Fruit fly (Drosophila melanogaster) whole organism, embryonic: ENCODE measurements around the gene CG14017.

Experiments
- Ada2b ChIP-seq: fragments of 200-800 bp; sonication (Bioruptor generic); IDR thresholded peaks from 2 replicates; pipeline ENCODE4 v1.3.6; 2022; ENCODE audit warnings: missing biosample characterization, missing genetic modification characterization
- Aef1 ChIP-seq: fragments of 200-800 bp; sonication (Bioruptor generic); IDR thresholded peaks from 3 replicates; pipeline ENCODE4 v1.3.6; 2022; ENCODE audit warnings: missing biosample characterization, missing genetic modification characterization
- B-H1 ChIP-seq: fragments of 200-800 bp; sonication (Bioruptor generic); IDR thresholded peaks from 3 replicates; pipeline ENCODE4 v1.3.6; 2022; ENCODE audit warnings: missing biosample characterization, missing genetic modification characterization
- Bgb ChIP-seq: fragments of 200-800 bp; sonication (Bioruptor generic); IDR thresholded peaks from 2 replicates; pipeline ENCODE4 v1.3.6; 2022; ENCODE audit warnings: missing biosample characterization, missing genetic modification characterization; ENCODE audit not compliant: partially characterized antibody
- CG10209 ChIP-seq: fragments of 200-800 bp; sonication (Bioruptor generic); optimal IDR thresholded peaks from 3 replicates; lab custom pipeline; 2017; ENCODE audit warnings: missing biosample characterization, mild to moderate bottlenecking, missing genetic modification characterization, missing genetic modification reagents
- CG10462 ChIP-seq: fragments of 200-800 bp; sonication (Bioruptor generic); optimal IDR thresholded peaks from 2 replicates; lab custom pipeline; 2016; ENCODE audit warnings: missing biosample characterization, missing genetic modification characterization
- CG11504 ChIP-seq: fragments of 200-800 bp; sonication (Bioruptor generic); optimal IDR thresholded peaks from 3 replicates; lab custom pipeline; 2019; ENCODE audit warnings: missing biosample characterization, mild to moderate bottlenecking, missing genetic modification characterization, moderate library complexity
- CG12155 ChIP-seq: fragments of 200-800 bp; sonication (Bioruptor generic); optimal IDR thresholded peaks from 3 replicates; lab custom pipeline; 2016; ENCODE audit warnings: missing biosample characterization, missing genetic modification characterization
- CG12744 ChIP-seq: fragments of 200-800 bp; sonication (Bioruptor generic); optimal IDR thresholded peaks from 2 replicates; lab custom pipeline; 2016; ENCODE audit warnings: missing biosample characterization, missing genetic modification characterization
- CG14710 ChIP-seq: fragments of 200-800 bp; sonication (Bioruptor generic); optimal IDR thresholded peaks from 3 replicates; lab custom pipeline; 2019; ENCODE audit warnings: missing biosample characterization, mild to moderate bottlenecking, missing genetic modification characterization, moderate library complexity
- CG16813 ChIP-seq: fragments of 200-800 bp; sonication (Bioruptor generic); IDR thresholded peaks from 3 replicates; pipeline ENCODE4 v1.3.6; 2022; ENCODE audit warnings: missing biosample characterization, missing genetic modification characterization; ENCODE audit not compliant: partially characterized antibody
- CG17186 ChIP-seq: fragments of 200-800 bp; sonication (Bioruptor generic); optimal IDR thresholded peaks from 3 replicates; lab custom pipeline; 2017; ENCODE audit warnings: missing biosample characterization, missing genetic modification reagents, missing genetic modification characterization
- CG17612 ChIP-seq: fragments of 200-800 bp; sonication (Bioruptor generic); IDR thresholded peaks from 2 replicates; pipeline ENCODE4 v1.3.6; 2022; ENCODE audit warnings: missing biosample characterization, missing genetic modification characterization
- CG18011 ChIP-seq: fragments of 200-800 bp; sonication (Bioruptor generic); optimal IDR thresholded peaks from 2 replicates; lab custom pipeline; 2017; ENCODE audit warnings: missing biosample characterization, missing genetic modification characterization, mild to moderate bottlenecking, moderate library complexity, missing genotype
- CG30431 ChIP-seq: fragments of 200-800 bp; sonication (Bioruptor generic); optimal IDR thresholded peaks from 2 replicates; lab custom pipeline; 2017; ENCODE audit warnings: missing biosample characterization, missing genetic modification characterization
- CG34224 ChIP-seq: fragments of 200-800 bp; sonication (Bioruptor generic); IDR thresholded peaks from 3 replicates; pipeline ENCODE4 v1.3.6; 2022; ENCODE audit warnings: missing biosample characterization, missing genetic modification characterization; ENCODE audit not compliant: partially characterized antibody
- CG4328 ChIP-seq: fragments of 200-800 bp; sonication (Bioruptor generic); optimal IDR thresholded peaks from 3 replicates; lab custom pipeline; 2017; ENCODE audit warnings: missing biosample characterization, missing genetic modification reagents, missing genetic modification characterization
- CG5180 ChIP-seq: fragments of 200-800 bp; sonication (Bioruptor generic); optimal IDR thresholded peaks from 3 replicates; lab custom pipeline; 2017; ENCODE audit warnings: missing biosample characterization, missing genetic modification characterization, mild to moderate bottlenecking, moderate library complexity, missing genetic modification reagents
- CG6689 ChIP-seq: fragments of 200-800 bp; sonication (Bioruptor generic); IDR thresholded peaks from 2 replicates; pipeline ENCODE4 v1.3.6; 2022; ENCODE audit warnings: missing biosample characterization, missing genetic modification characterization
- CG6854 ChIP-seq: fragments of 200-800 bp; sonication (Bioruptor generic); optimal IDR thresholded peaks from 3 replicates; lab custom pipeline; 2017; ENCODE audit warnings: missing biosample characterization, mild to moderate bottlenecking, missing genetic modification characterization
- CG8089 ChIP-seq: fragments of 200-800 bp; sonication (Bioruptor generic); optimal IDR thresholded peaks from 3 replicates; lab custom pipeline; 2016; ENCODE audit warnings: missing biosample characterization, missing genetic modification characterization
- CG9876 ChIP-seq: fragments of 200-800 bp; sonication (Bioruptor generic); optimal IDR thresholded peaks from 2 replicates; lab custom pipeline; 2016; ENCODE audit warnings: missing biosample characterization, missing genetic modification characterization
- Deaf1 ChIP-seq: fragments of 200-800 bp; optimal IDR thresholded peaks from 3 replicates; lab custom pipeline; 2019; ENCODE audit warnings: missing biosample characterization, mild to moderate bottlenecking, missing genetic modification characterization, moderate library complexity
- Dip3 ChIP-seq: fragments of 200-800 bp; sonication (Bioruptor generic); optimal IDR thresholded peaks from 3 replicates; lab custom pipeline; 2016; ENCODE audit warnings: missing biosample characterization, missing genetic modification characterization
- Doc2 ChIP-seq: fragments of 200-800 bp; sonication (Bioruptor generic); IDR thresholded peaks from 2 replicates; pipeline ENCODE4 v1.3.6; 2022; ENCODE audit warnings: missing biosample characterization, missing genetic modification characterization
- Dp ChIP-seq: fragments of 200-800 bp; sonication (Bioruptor generic); optimal IDR thresholded peaks from 2 replicates; lab custom pipeline; 2018; ENCODE audit warnings: missing biosample characterization, mild to moderate bottlenecking, missing genetic modification characterization, moderate library complexity
- E2f2 ChIP-seq: fragments of 200-800 bp; sonication (Bioruptor generic); IDR thresholded peaks from 2 replicates; pipeline ENCODE4 v1.3.6; 2022; ENCODE audit warnings: missing biosample characterization, missing genetic modification characterization
- Fer3 ChIP-seq: fragments of 200-800 bp; sonication (Bioruptor generic); optimal IDR thresholded peaks from 2 replicates; lab custom pipeline; 2018; ENCODE audit warnings: missing biosample characterization, mild to moderate bottlenecking, missing genetic modification characterization, moderate library complexity
- H2.0 ChIP-seq: fragments of 200-800 bp; sonication (Bioruptor generic); IDR thresholded peaks from 2 replicates; pipeline ENCODE4 v1.3.6; 2022; ENCODE audit warnings: missing biosample characterization, missing genetic modification characterization
- Hey ChIP-seq: fragments of 200-800 bp; sonication (Bioruptor generic); optimal IDR thresholded peaks from 3 replicates; lab custom pipeline; 2018; ENCODE audit warnings: missing biosample characterization, mild to moderate bottlenecking, missing genetic modification characterization
- Hmx ChIP-seq: fragments of 200-800 bp; sonication (Bioruptor generic); optimal IDR thresholded peaks from 2 replicates; lab custom pipeline; 2016; ENCODE audit warnings: missing biosample characterization, missing genetic modification characterization
- Hr39 ChIP-seq: fragments of >200 bp; optimal IDR thresholded peaks from 2 replicates; lab custom pipeline; 2017
- Kr ChIP-seq: fragments of 200-800 bp; sonication (Bioruptor generic); optimal IDR thresholded peaks from 2 replicates; lab custom pipeline; 2017; ENCODE audit warnings: missing biosample characterization, mild to moderate bottlenecking, missing genetic modification characterization
- Lim3 ChIP-seq: fragments of 200-800 bp; sonication (Bioruptor generic); IDR thresholded peaks from 2 replicates; pipeline ENCODE4 v1.3.6; 2022; ENCODE audit warnings: missing biosample characterization, missing genetic modification characterization
- Optix ChIP-seq: fragments of 200-800 bp; sonication (Bioruptor generic); IDR thresholded peaks from 3 replicates; pipeline ENCODE4 v1.3.6; 2022; ENCODE audit warnings: missing biosample characterization, missing genetic modification characterization
- Taf1 ChIP-seq: fragments of 200-800 bp; sonication (Bioruptor generic); IDR thresholded peaks from 2 replicates; pipeline ENCODE4 v1.3.6; 2022; ENCODE audit warnings: missing biosample characterization, missing genetic modification characterization
- ato ChIP-seq: fragments of 200-800 bp; sonication (Bioruptor generic); IDR thresholded peaks from 2 replicates; pipeline ENCODE4 v1.3.6; 2022; ENCODE audit warnings: missing biosample characterization, missing genetic modification characterization; ENCODE audit not compliant: partially characterized antibody
- bbx ChIP-seq: fragments of 200-800 bp; sonication (Bioruptor generic); IDR thresholded peaks from 2 replicates; pipeline ENCODE4 v1.3.6; 2022; ENCODE audit warnings: missing biosample characterization, missing genetic modification characterization; ENCODE audit not compliant: partially characterized antibody
- cg ChIP-seq: fragments of 200-800 bp; sonication (Bioruptor generic); optimal IDR thresholded peaks from 3 replicates; lab custom pipeline; 2019; ENCODE audit warnings: missing biosample characterization, mild to moderate bottlenecking, missing genetic modification characterization, moderate library complexity
- dysf ChIP-seq: fragments of 200-800 bp; sonication (Bioruptor generic); IDR thresholded peaks from 3 replicates; pipeline ENCODE4 v1.3.6; 2022; ENCODE audit warnings: missing biosample characterization, missing genetic modification characterization
- fd102C ChIP-seq: fragments of 200-800 bp; sonication (Bioruptor generic); optimal IDR thresholded peaks from 2 replicates; lab custom pipeline; 2018; ENCODE audit warnings: missing biosample characterization, mild to moderate bottlenecking, missing genetic modification characterization, moderate library complexity
- gcm2 ChIP-seq: fragments of 200-800 bp; sonication (Bioruptor generic); optimal IDR thresholded peaks from 2 replicates; lab custom pipeline; 2016; ENCODE audit warnings: missing biosample characterization, missing genetic modification characterization
- ham ChIP-seq: fragments of 200-800 bp; sonication (Bioruptor generic); IDR thresholded peaks from 2 replicates; pipeline ENCODE4 v1.3.6; 2022; ENCODE audit warnings: missing biosample characterization, missing genetic modification characterization
- jumu ChIP-seq: fragments of 200-800 bp; sonication (Bioruptor generic); optimal IDR thresholded peaks from 3 replicates; lab custom pipeline; 2016; ENCODE audit warnings: missing biosample characterization, missing genetic modification characterization
- kay ChIP-seq: fragments of 200-800 bp; sonication (Bioruptor generic); optimal IDR thresholded peaks from 2 replicates; lab custom pipeline; 2016; ENCODE audit warnings: missing biosample characterization, missing genetic modification characterization
- knrl ChIP-seq: fragments of 200-800 bp; sonication (Bioruptor generic); IDR thresholded peaks from 3 replicates; pipeline ENCODE4 v1.3.6; 2022; ENCODE audit warnings: missing biosample characterization, missing genetic modification characterization; ENCODE audit not compliant: partially characterized antibody
- nerfin-2 ChIP-seq: fragments of 200-800 bp; sonication (Bioruptor generic); IDR thresholded peaks from 2 replicates; pipeline ENCODE4 v1.3.6; 2022; ENCODE audit warnings: missing biosample characterization, missing genetic modification characterization; ENCODE audit not compliant: partially characterized antibody
- shn ChIP-seq: fragments of 200-800 bp; sonication (Bioruptor generic); optimal IDR thresholded peaks from 3 replicates; lab custom pipeline; 2016; ENCODE audit warnings: missing biosample characterization, missing genetic modification characterization
- sna ChIP-seq: fragments of 200-800 bp; sonication (Bioruptor generic); IDR thresholded peaks from 2 replicates; pipeline ENCODE4 v1.3.6; 2022; ENCODE audit warnings: missing biosample characterization, missing genetic modification characterization; ENCODE audit not compliant: partially characterized antibody
- tna ChIP-seq: fragments of 200-800 bp; sonication (Bioruptor generic); IDR thresholded peaks from 2 replicates; pipeline ENCODE4 v1.3.6; 2022; ENCODE audit warnings: missing biosample characterization, missing genetic modification characterization; ENCODE audit not compliant: partially characterized antibody
- unpg ChIP-seq: fragments of 200-800 bp; sonication (Bioruptor generic); optimal IDR thresholded peaks from 3 replicates; lab custom pipeline; 2018; ENCODE audit warnings: missing biosample characterization, mild to moderate bottlenecking, missing genetic modification characterization, moderate library complexity
- vnd ChIP-seq: fragments of 200-800 bp; sonication (Bioruptor generic); IDR thresholded peaks from 3 replicates; pipeline ENCODE4 v1.3.6; 2022; ENCODE audit warnings: missing biosample characterization, missing genetic modification characterization; ENCODE audit not compliant: partially characterized antibody

CG14017 gene

dm6 chr2L:5525723-5526122, 28.0 kb upstream of the CG14017 start, which contains the start of gene Cap-D3 (continued):
- no peak for TF ChIP-seq CG12744 (GFP tag; lab: Kevin White, UChicago)
- TF ChIP-seq fd102C, result no peak
- TF ChIP-seq Lim3 (GFP tag; lab: Robert Waterston, UW), result no peak
- no peak for TF ChIP-seq H2.0
- no peak for TF ChIP-seq CG9876 (GFP tag; lab: Kevin White, UChicago)
- TF ChIP-seq gcm2 (GFP tag; lab: Kevin White, UChicago), result no peak
- no peak for TF ChIP-seq kay
- TF ChIP-seq CG4328, result no peak
- peak; percentile 69 for TF ChIP-seq bbx (GFP tag; lab: Robert Waterston, UW)
- no peak for TF ChIP-seq Dip3 (GFP tag; lab: Kevin White, UChicago)
- peak; percentile 28; the same call in 1 of the 3 replicates for TF ChIP-seq knrl (GFP tag; lab: Robert Waterston, UW)
- no peak for TF ChIP-seq Doc2
- TF ChIP-seq CG17186 (GFP tag; lab: Kevin White, UChicago), result no peak
- TF ChIP-seq CG6689 (GFP tag; lab: Robert Waterston, UW), result no peak
- TF ChIP-seq jumu, result no peak
- TF ChIP-seq Hr39 (lab: Kevin White, UChicago), result no peak
- TF ChIP-seq ham (GFP tag; lab: Robert Waterston, UW), result no peak
- TF ChIP-seq CG17612 (GFP tag; lab: Robert Waterston, UW), result no peak
- TF ChIP-seq CG8089 (GFP tag; lab: Kevin White, UChicago), result no peak
- TF ChIP-seq Ada2b (GFP tag; lab: Robert Waterston, UW), result no peak
- TF ChIP-seq Optix (GFP tag; lab: Robert Waterston, UW), result no peak
- no peak for TF ChIP-seq Taf1 (GFP tag; lab: Robert Waterston, UW)
- TF ChIP-seq unpg (GFP tag; lab: Kevin White, UChicago), result no peak
- TF ChIP-seq Hey, result no peak
- no peak for TF ChIP-seq CG11504 (tag; lab: Kevin White, UChicago)
- no peak for TF ChIP-seq CG18011 (GFP tag; lab: Kevin White, UChicago)
- no peak for TF ChIP-seq CG10462 (GFP tag; lab: Kevin White, UChicago)
- TF ChIP-seq CG30431 (GFP tag; lab: Kevin White, UChicago), result no peak
- no peak for TF ChIP-seq Aef1 (GFP tag; lab: Robert Waterston, UW)
- no peak for TF ChIP-seq CG6854
- no peak for TF ChIP-seq CG10209 (GFP tag; lab: Kevin White, UChicago)

dm6 chr2L:5526738-5527137, 27.0 kb upstream of the CG14017 start, which contains the start of gene Cox11:
Cox11 (plus strand) TSS chr2L:5526957.
- peak; percentile 45; the same call in 1 of the 2 replicates for TF ChIP-seq nerfin-2 (GFP tag; lab: Robert Waterston, UW)
- no peak for TF ChIP-seq Hmx
- TF ChIP-seq E2f2 (GFP tag; lab: Robert Waterston, UW), result peak; percentile 87
- no peak for TF ChIP-seq shn (GFP tag; lab: Kevin White, UChicago)
- TF ChIP-seq CG34224 (GFP tag; lab: Robert Waterston, UW), result peak; percentile 61; the same call in 1 of the 3 replicates
- no peak for TF ChIP-seq Deaf1 (tag; lab: Kevin White, UChicago)
- no peak for TF ChIP-seq CG12155 (GFP tag; lab: Kevin White, UChicago)
- TF ChIP-seq tna, result peak; percentile 64; the same call in 1 of the 2 replicates
- no peak for TF ChIP-seq Fer3 (tag; lab: Kevin White, UChicago)
- TF ChIP-seq dysf (GFP tag; lab: Robert Waterston, UW), result no peak
- TF ChIP-seq cg (GFP tag; lab: Kevin White, UChicago), result no peak
- peak; percentile 34; the same call in 1 of the 2 replicates for TF ChIP-seq Bgb
- peak; percentile 54; the same call in 1 of the 2 replicates for TF ChIP-seq sna (GFP tag; lab: Robert Waterston, UW)
- no peak for TF ChIP-seq B-H1 (GFP tag; lab: Robert Waterston, UW)
- no peak for TF ChIP-seq CG5180 (GFP tag; lab: Kevin White, UChicago)
- no peak for TF ChIP-seq Kr (GFP tag; lab: Kevin White, UChicago)
- TF ChIP-seq CG16813 (GFP tag; lab: Robert Waterston, UW), result no peak; the same call in 2 of the 3 replicates
- 0 out of 3 replicates have a peak, but pooled peaks have one; percentile 44 for TF ChIP-seq vnd (GFP tag; lab: Robert Waterston, UW)
- peak; percentile 71 for TF ChIP-seq Dp
- 0 out of 2 replicates have a peak, but pooled peaks have one; percentile 21 for TF ChIP-seq ato (GFP tag; lab: Robert Waterston, UW)
- TF ChIP-seq CG14710, result peak; percentile 99
